Worm (Caenorhabditis elegans): ENCODE results near the gene bre-3.

DNA sequence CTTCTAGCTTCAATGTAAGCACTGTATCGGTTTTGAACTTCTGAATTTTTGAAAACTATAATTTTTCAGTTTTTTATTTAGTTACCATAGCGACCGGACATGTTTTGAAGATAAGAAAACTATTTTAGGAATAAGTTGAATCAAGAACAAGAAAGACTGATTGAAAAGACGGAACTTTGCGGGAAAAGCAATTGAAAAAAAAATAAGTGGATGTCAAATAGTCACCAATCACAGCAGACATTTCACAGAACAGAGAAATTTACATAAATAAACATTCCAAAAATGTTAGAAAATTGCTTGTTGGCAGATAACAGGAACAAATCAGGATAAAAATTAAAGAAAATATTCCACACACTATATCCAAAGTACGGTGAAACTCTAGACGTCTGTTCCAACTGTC is 35.4 kb downstream of the bre-3 start, which contains the start of gene F54C8.6:
- TF ChIP-seq sem-4 (tag; optimal IDR thresholded peaks at IDR 0.05) (no peak), nhr-129 (tag; optimal IDR thresholded peaks at IDR 0.05) (no peak), ZK546.5 (tag; optimal IDR thresholded peaks at IDR 0.05) (no peak), lsy-2 (tag; optimal IDR thresholded peaks at IDR 0.05) (no peak), unc-62 (GFP tag; optimal IDR thresholded peaks at IDR 0.05) (no peak), skn-1 (tag; optimal IDR thresholded peaks at IDR 0.05) (no peak), mab-5 (tag; optimal IDR thresholded peaks at IDR 0.05) (no peak), egl-27 (tag; optimal IDR thresholded peaks at IDR 0.05) (no peak), nhr-11 (tag; optimal IDR thresholded peaks at IDR 0.05) (no peak), aly-2 (tag; optimal IDR thresholded peaks at IDR 0.05) (no peak), elt-1 (tag; optimal IDR thresholded peaks at IDR 0.05) (no peak), nhr-25 (tag; optimal IDR thresholded peaks at IDR 0.05) (no peak), unc-39 (tag; optimal IDR thresholded peaks at IDR 0.05) (no peak)
